4 fruit fly cellular contexts compared by ENCODE assay signal in genomic region chrX:3570249-3570648, dm6.
A peak's percentile ranks its signal among the peaks of the same experiment; 100 is the strongest.
TF ChIP-seq lines count a peak whose summit lies in the region.

No protein-coding gene starts in this region.

- peak; percentile 77 for TF ChIP-seq CTCF in whole organism, embryonic (GFP tag; optimal IDR thresholded peaks at IDR 0.05; lab: Kevin White, UChicago)

TF ChIP-seq in whole organism, adult, 20 proteins besides CTCF, POLR2A, EP300 and RAD21:
- TF ChIP-seq cic (GFP tag; optimal IDR thresholded peaks at IDR 0.05; lab: Kevin White, UChicago) (no peak), bab1 (GFP tag; optimal IDR thresholded peaks at IDR 0.05; lab: Kevin White, UChicago) (peak; percentile 69)

TF ChIP-seq in whole organism, embryonic, 481 proteins besides CTCF, POLR2A, EP300 and RAD21 (continues in another document):
- TF ChIP-seq sim (GFP tag; IDR thresholded peaks at IDR 0.05; lab: Robert Waterston, UW) (no peak), chinmo (GFP tag; IDR thresholded peaks at IDR 0.05; lab: Robert Waterston, UW; ENCODE audit: partially characterized antibody) (0 out of 4 replicates have a peak, but pooled peaks have one; percentile 40), zen (tag; optimal IDR thresholded peaks at IDR 0.05; lab: Kevin White, UChicago) (no peak), Bdp1 (GFP tag; optimal IDR thresholded peaks at IDR 0.05; lab: Kevin White, UChicago) (no peak), CG12299 (tag; optimal IDR thresholded peaks at IDR 0.05; lab: Kevin White, UChicago) (no peak), Bgb (GFP tag; IDR thresholded peaks at IDR 0.05; lab: Robert Waterston, UW; ENCODE audit: partially characterized antibody) (peak; percentile 32; the same call in 1 of the 2 replicates), zfh2 (GFP tag; optimal IDR thresholded peaks at IDR 0.05; lab: Kevin White, UChicago) (no peak), inv (GFP tag; IDR thresholded peaks at IDR 0.05; lab: Robert Waterston, UW; ENCODE audit: partially characterized antibody) (no peak), HmgZ (tag; optimal IDR thresholded peaks at IDR 0.05; lab: Kevin White, UChicago) (peak; percentile 54), CG10366 (GFP tag; IDR thresholded peaks at IDR 0.05; lab: Robert Waterston, UW) (no peak), CG14860 (GFP tag; IDR thresholded peaks at IDR 0.05; lab: Robert Waterston, UW; ENCODE audit: partially characterized antibody) (no peak), CG8290 (GFP tag; optimal IDR thresholded peaks at IDR 0.05; lab: Kevin White, UChicago) (peak; percentile 90), CG8290 (tag; optimal IDR thresholded peaks at IDR 0.05; lab: Kevin White, UChicago) (peak; percentile 88 to 96), Trl (optimal IDR thresholded peaks at IDR 0.05; lab: Kevin White, UChicago) (no peak), Trl (GFP tag; optimal IDR thresholded peaks at IDR 0.05; lab: Kevin White, UChicago) (no peak), gsb-n (tag; optimal IDR thresholded peaks at IDR 0.05; lab: Kevin White, UChicago) (no peak), ftz-f1 (GFP tag; optimal IDR thresholded peaks at IDR 0.05; lab: Kevin White, UChicago) (peak; percentile 60), eyg (GFP tag; optimal IDR thresholded peaks at IDR 0.05; lab: Kevin White, UChicago) (no peak), Dp (GFP tag; optimal IDR thresholded peaks at IDR 0.05; lab: Kevin White, UChicago) (peak; percentile 67), pzg (GFP tag; optimal IDR thresholded peaks at IDR 0.05; lab: Kevin White, UChicago) (peak; percentile 29), pum (GFP tag; optimal IDR thresholded peaks at IDR 0.05; lab: Kevin White, UChicago) (no peak), Med (GFP tag; lab: Kevin White, UChicago) (peak; percentile 37), Ets65A (GFP tag; lab: Kevin White, UChicago) (no peak), CG7963 (GFP tag; IDR thresholded peaks at IDR 0.05; lab: Robert Waterston, UW; ENCODE audit: partially characterized antibody) (no peak), Dip2 (GFP tag; IDR thresholded peaks at IDR 0.05; lab: Robert Waterston, UW) (no peak), Ada2b (GFP tag; IDR thresholded peaks at IDR 0.05; lab: Robert Waterston, UW) (no peak), h (optimal IDR thresholded peaks at IDR 0.05; lab: Kevin White, UChicago) (no peak), lola (GFP tag; optimal IDR thresholded peaks at IDR 0.05; lab: Kevin White, UChicago) (peak in 1 of 3 experiments; percentile 61), gem (tag; optimal IDR thresholded peaks at IDR 0.05; lab: Kevin White, UChicago) (no peak), Gug (GFP tag; IDR thresholded peaks at IDR 0.05; lab: Robert Waterston, UW) (no peak)

TF ChIP-seq in whole organism, prepupa, 60 proteins besides CTCF, POLR2A, EP300 and RAD21:
- no peak for TF ChIP-seq CG11902 (GFP tag; optimal IDR thresholded peaks at IDR 0.05; lab: Kevin White, UChicago)
- peak; percentile 17 for TF ChIP-seq svp (GFP tag; lab: Kevin White, UChicago)
TF ChIP-seq in whole organism, prepupa: peak in this region for 1.

TF ChIP-seq in whole organism, wandering third instar larva, 38 proteins besides CTCF, POLR2A, EP300 and RAD21:
- TF ChIP-seq OdsH (GFP tag; optimal IDR thresholded peaks at IDR 0.05; lab: Kevin White, UChicago) (no peak), tai (GFP tag; optimal IDR thresholded peaks at IDR 0.05; lab: Kevin White, UChicago) (no peak), Myc (optimal IDR thresholded peaks at IDR 0.05; lab: Kevin White, UChicago) (peak; percentile 78), Vsx2 (GFP tag; optimal IDR thresholded peaks at IDR 0.05; lab: Kevin White, UChicago; ENCODE audit: partially characterized antibody) (peak; percentile 30), N (GFP tag; optimal IDR thresholded peaks at IDR 0.05; lab: Kevin White, UChicago) (peak; percentile 68)
